Worm (Caenorhabditis elegans): ENCODE results near the gene T26H5.10.
A peak's percentile ranks its signal among the peaks of the same experiment; 100 is the strongest.

The T26H5.10 gene

ce11 chrV:15426944-15427343 lies 16.7 kb downstream of the T26H5.10 start, which contains the start of gene fbxa-209:
Gene fbxa-209 (minus strand): TSS chrV:15427044.
- TF ChIP-seq nhr-11 (tag; optimal IDR thresholded peaks at IDR 0.05) (no peak), egl-27 (tag; optimal IDR thresholded peaks at IDR 0.05) (no peak), nhr-28 (tag; optimal IDR thresholded peaks at IDR 0.05) (no peak), fkh-4 (tag; optimal IDR thresholded peaks at IDR 0.05; ENCODE audit: borderline replicate concordance) (no peak), efl-1 (optimal IDR thresholded peaks at IDR 0.05) (no peak), efl-1 (GFP tag; optimal IDR thresholded peaks at IDR 0.05 in 1 of 2) (peak in 1 of 2 experiments; percentile 84), ceh-88 (GFP tag; IDR thresholded peaks at IDR 0.05) (no peak), mab-9 (GFP tag; IDR thresholded peaks at IDR 0.05) (no peak; the same call in 1 of the 2 replicates), nhr-85 (tag) (peak; percentile 13)

ce11 chrV:15425368-15426091 lies 18.1 kb downstream of the T26H5.10 start, which contains the start of gene Y36E3A.2:
Gene Y36E3A.2 (plus strand): TSS chrV:15426041.
- no peak for TF ChIP-seq unc-62 (GFP tag; optimal IDR thresholded peaks at IDR 0.05)
- TF ChIP-seq efl-1 (optimal IDR thresholded peaks at IDR 0.05), result no peak
- peak in 1 of 2 experiments; percentile 9 for TF ChIP-seq efl-1 (GFP tag; optimal IDR thresholded peaks at IDR 0.05 in 1 of 2)
- no peak for TF ChIP-seq C16A3.4 (tag; optimal IDR thresholded peaks at IDR 0.05)
- TF ChIP-seq elt-2 (tag; optimal IDR thresholded peaks at IDR 0.05), result peak; percentile 65

- TF ChIP-seq ceh-90 (tag; optimal IDR thresholded peaks at IDR 0.05) (no peak), snpc-4 (tag; optimal IDR thresholded peaks at IDR 0.05) (no peak), nhr-28 (tag; optimal IDR thresholded peaks at IDR 0.05) (no peak), C34B4.2 (tag; optimal IDR thresholded peaks at IDR 0.05) (no peak), hlh-17 (GFP tag; optimal IDR thresholded peaks at IDR 0.05; ENCODE audit: borderline replicate concordance) (no peak), dsc-1 (tag; optimal IDR thresholded peaks at IDR 0.05) (no peak), lir-3 (tag; optimal IDR thresholded peaks at IDR 0.05; ENCODE audit: poor library complexity) (no peak), nhr-90 (tag; optimal IDR thresholded peaks at IDR 0.05; ENCODE audit: poor library complexity) (no peak), ceh-88 (GFP tag; IDR thresholded peaks at IDR 0.05) (no peak), ztf-11 (tag; optimal IDR thresholded peaks at IDR 0.05) (no peak), tlp-1 (tag; optimal IDR thresholded peaks at IDR 0.05) (no peak), Y116A8C.19 (tag; optimal IDR thresholded peaks at IDR 0.05; ENCODE audit: borderline replicate concordance) (no peak), nhr-47 (tag; optimal IDR thresholded peaks at IDR 0.05) (no peak), unc-86 (tag; optimal IDR thresholded peaks at IDR 0.05) (no peak), dpl-1 (GFP tag; optimal IDR thresholded peaks at IDR 0.05) (no peak), C16A3.4 (tag; optimal IDR thresholded peaks at IDR 0.05) (no peak), efl-3 (GFP tag; optimal IDR thresholded peaks at IDR 0.05) (no peak), fkh-8 (tag; optimal IDR thresholded peaks at IDR 0.05) (no peak), nhr-85 (tag) (no peak)
Observed at ce11 chrV:15423601-15424000, 20.0 kb downstream of the T26H5.10 start, which contains the start of gene fbxa-104. Gene fbxa-104 (minus strand): TSS chrV:15423683.

- TF ChIP-seq C16A3.4 (tag; optimal IDR thresholded peaks at IDR 0.05) (no peak), nhr-85 (tag) (no peak), nhr-76 (tag; optimal IDR thresholded peaks at IDR 0.05) (no peak), ceh-8 (GFP tag; optimal IDR thresholded peaks at IDR 0.05) (no peak), unc-130 (tag; optimal IDR thresholded peaks at IDR 0.05) (no peak), skn-1 (tag; optimal IDR thresholded peaks at IDR 0.05) (no peak), nhr-12 (tag; optimal IDR thresholded peaks at IDR 0.05) (no peak), dsc-1 (tag; optimal IDR thresholded peaks at IDR 0.05) (no peak), tbx-2 (tag; optimal IDR thresholded peaks at IDR 0.05) (no peak), lin-14 (GFP tag; optimal IDR thresholded peaks at IDR 0.05) (no peak), aha-1 (tag; optimal IDR thresholded peaks at IDR 0.05) (no peak), zag-1 (tag; optimal IDR thresholded peaks at IDR 0.05) (no peak)
Observed at ce11 chrV:15417822-15418221, 25.8 kb downstream of the T26H5.10 start, which contains the start of gene T06E6.10. Gene T06E6.10 (plus strand): TSS chrV:15418122.

Measured in whole organism, L1 larva.